Worm (Caenorhabditis elegans) whole organism, young adult: Measurements from ENCODE around the gene C54C6.11.

Experiments used
- B0019.2 ChIP-seq: fragments of 200-800 bp; sonication (Bioruptor generic); conservative IDR thresholded peaks from 2 replicates; pipeline ENCODE4 v1.3.6; 2022; ENCODE audit warnings: missing genetic modification reagents, missing genetic modification characterization, missing compliant biosample characterization
- B0035.1 ChIP-seq: sonication (generic microtip); optimal IDR thresholded peaks from 2 replicates; lab custom pipeline; 2016; ENCODE audit warnings: missing genetic modification characterization, mild to moderate bottlenecking, missing compliant biosample characterization, missing genotype, missing genetic modification reagents
- B0261.1 ChIP-seq: sonication (generic microtip); optimal IDR thresholded peaks from 2 replicates; lab custom pipeline; 2016; ENCODE audit warnings: mild to moderate bottlenecking, missing genetic modification characterization, moderate library complexity, missing compliant biosample characterization
- B0336.3 ChIP-seq: fragments of 200-800 bp; sonication (Bioruptor generic); IDR thresholded peaks from 2 replicates; pipeline ENCODE4 v1.3.6; 2022; ENCODE audit warnings: missing genetic modification characterization, missing compliant biosample characterization
- D2030.7 ChIP-seq: fragments of 200-800 bp; sonication (Bioruptor generic); IDR thresholded peaks from 2 replicates; pipeline ENCODE4 v1.3.6; 2022; ENCODE audit warnings: missing genetic modification reagents, missing genetic modification characterization, missing compliant biosample characterization
- F23B12.7 ChIP-seq: sonication (generic microtip); optimal IDR thresholded peaks from 2 replicates; lab custom pipeline; 2017; ENCODE audit warnings: missing genetic modification characterization, mild to moderate bottlenecking, missing compliant biosample characterization, antibody characterized with exemption, moderate library complexity; ENCODE audit not compliant: insufficient read depth
- F33H1.4 ChIP-seq: fragments of 200-800 bp; sonication (Bioruptor generic); IDR thresholded peaks from 2 replicates; pipeline ENCODE4 v1.3.6; 2022; ENCODE audit warnings: missing genetic modification reagents, missing genetic modification characterization, missing compliant biosample characterization
- F49E8.2 ChIP-seq: sonication (generic microtip); optimal IDR thresholded peaks from 3 replicates; lab custom pipeline; 2017; ENCODE audit warnings: missing genetic modification characterization, mild to moderate bottlenecking, missing compliant biosample characterization, antibody characterized with exemption, moderate library complexity; ENCODE audit not compliant: insufficient read depth
- F52B5.7 ChIP-seq: sonication (generic microtip); optimal IDR thresholded peaks from 2 replicates; lab custom pipeline; 2016; ENCODE audit warnings: mild to moderate bottlenecking, missing genetic modification characterization, missing compliant biosample characterization
- F55B11.4 ChIP-seq: sonication (generic microtip); optimal IDR thresholded peaks from 2 replicates; lab custom pipeline; 2016; ENCODE audit warnings: missing compliant biosample characterization, missing genetic modification characterization, borderline replicate concordance; ENCODE audit not compliant: insufficient read depth
- F57A8.1 ChIP-seq: fragments of 200-800 bp; sonication (Bioruptor generic); optimal IDR thresholded peaks from 2 replicates; lab custom pipeline; 2018; ENCODE audit warnings: mild to moderate bottlenecking, missing genetic modification characterization, moderate library complexity, missing compliant biosample characterization
- F57C9.4 ChIP-seq: sonication (generic microtip); optimal IDR thresholded peaks from 2 replicates; lab custom pipeline; 2017; ENCODE audit warnings: mild to moderate bottlenecking, missing genetic modification characterization, missing compliant biosample characterization
- K12H6.12 ChIP-seq: fragments of 200-800 bp; sonication (Bioruptor generic); optimal IDR thresholded peaks from 2 replicates; lab custom pipeline; 2018; ENCODE audit warnings: mild to moderate bottlenecking, missing genetic modification characterization, missing compliant biosample characterization
- Y53F4B.3 ChIP-seq: fragments of 200-800 bp; sonication (Bioruptor generic); IDR thresholded peaks from 2 replicates; pipeline ENCODE4 v1.3.6; 2022; ENCODE audit warnings: missing genetic modification reagents, missing genetic modification characterization, missing compliant biosample characterization
- Y56A3A.18 ChIP-seq: fragments of 200-800 bp; sonication (Bioruptor generic); IDR thresholded peaks from 2 replicates; pipeline ENCODE4 v1.3.6; 2022; ENCODE audit warnings: missing genetic modification reagents, missing genetic modification characterization, missing compliant biosample characterization
- athp-1 ChIP-seq: sonication (generic microtip); optimal IDR thresholded peaks from 2 replicates; lab custom pipeline; 2017; ENCODE audit warnings: mild to moderate bottlenecking, missing genetic modification characterization, missing compliant biosample characterization
- attf-3 ChIP-seq: fragments of 200-800 bp; sonication (Bioruptor generic); conservative IDR thresholded peaks from 2 replicates; pipeline ENCODE4 v1.3.6; 2022; ENCODE audit warnings: missing genetic modification reagents, missing genetic modification characterization, missing compliant biosample characterization
- cebp-1 ChIP-seq, 2 experiments: fragments of 200-800 bp in 1 of 2; sonication (Bioruptor generic) in 1 of 2; sonication (generic microtip) in 1 of 2; IDR thresholded peaks in 1 of 2; optimal IDR thresholded peaks in 1 of 2; 2 replicates each; pipeline versions ENCODE4 v1.3.6 to Lab custom; 2017 to 2022; ENCODE audit warnings: missing compliant biosample characterization in 2 of 2, missing genetic modification characterization in 2 of 2, mild to moderate bottlenecking in 1 of 2, missing genetic modification reagents in 1 of 2, moderate library complexity in 1 of 2
- ceh-40 ChIP-seq: fragments of 200-800 bp; sonication (Bioruptor generic); IDR thresholded peaks from 2 replicates; pipeline ENCODE4 v1.3.6; 2022; ENCODE audit warnings: missing genetic modification characterization, missing compliant biosample characterization
- ceh-58 ChIP-seq: fragments of 200-800 bp; sonication (Bioruptor generic); IDR thresholded peaks from 2 replicates; pipeline ENCODE4 v1.3.6; 2022; ENCODE audit warnings: missing genetic modification characterization, missing compliant biosample characterization
- ceh-91 ChIP-seq: fragments of 200-800 bp; sonication (Bioruptor generic); IDR thresholded peaks from 2 replicates; pipeline ENCODE4 v1.3.6; 2022; ENCODE audit warnings: missing genetic modification reagents, missing genetic modification characterization, missing compliant biosample characterization
- chd-7 ChIP-seq: sonication (generic microtip); optimal IDR thresholded peaks from 2 replicates; lab custom pipeline; 2016; ENCODE audit warnings: mild to moderate bottlenecking, missing genetic modification characterization, moderate library complexity, missing compliant biosample characterization
- die-1 ChIP-seq: sonication (generic microtip); optimal IDR thresholded peaks from 2 replicates; lab custom pipeline; 2016; ENCODE audit warnings: missing genotype, mild to moderate bottlenecking, missing genetic modification characterization, missing compliant biosample characterization
- dpl-1 ChIP-seq: fragments of 150-350 bp; optimal IDR thresholded peaks from 2 replicates; lab custom pipeline; 2014; ENCODE audit warnings: missing biosample characterization, missing genetic modification reagents, missing genetic modification characterization
- efl-1 ChIP-seq: fragments of 150-350 bp; optimal IDR thresholded peaks from 2 replicates; lab custom pipeline; 2014; ENCODE audit warnings: missing biosample characterization, missing genetic modification reagents, missing genetic modification characterization
- egl-18 ChIP-seq: fragments of 200-800 bp; sonication (Bioruptor generic); IDR thresholded peaks from 2 replicates; pipeline ENCODE4 v1.3.6; 2022; ENCODE audit warnings: missing genetic modification reagents, missing genetic modification characterization, missing compliant biosample characterization
- hrde-1 ChIP-seq: sonication (generic microtip); optimal IDR thresholded peaks from 2 replicates; lab custom pipeline; 2016; ENCODE audit warnings: missing genetic modification characterization, mild to moderate bottlenecking, missing compliant biosample characterization, moderate library complexity, missing genotype, missing genetic modification reagents, borderline replicate concordance
- hsf-1 ChIP-seq: fragments of 200-800 bp; sonication (Bioruptor generic); IDR thresholded peaks from 2 replicates; pipeline ENCODE4 v1.3.6; 2022; ENCODE audit warnings: missing genetic modification reagents, missing genetic modification characterization, missing compliant biosample characterization
- lin-54 ChIP-seq: fragments of 200-800 bp; sonication (Bioruptor generic); optimal IDR thresholded peaks from 2 replicates; lab custom pipeline; 2018; ENCODE audit warnings: mild to moderate bottlenecking, missing genetic modification characterization, missing compliant biosample characterization
- lsl-1 ChIP-seq: fragments of 200-800 bp; sonication (Bioruptor generic); optimal IDR thresholded peaks from 2 replicates; lab custom pipeline; 2018; ENCODE audit warnings: mild to moderate bottlenecking, missing genetic modification characterization, moderate library complexity, missing compliant biosample characterization
- mcd-1 ChIP-seq: fragments of 200-800 bp; sonication (Bioruptor generic); IDR thresholded peaks from 2 replicates; pipeline ENCODE4 v1.3.6; 2022; ENCODE audit warnings: missing genetic modification reagents, missing genetic modification characterization, missing compliant biosample characterization
- nfya-1 ChIP-seq: sonication (generic microtip); optimal IDR thresholded peaks from 2 replicates; lab custom pipeline; 2017; ENCODE audit warnings: antibody characterized with exemption, missing compliant biosample characterization, missing genetic modification characterization, borderline replicate concordance; ENCODE audit not compliant: insufficient read depth
- nfya-2 ChIP-seq: fragments of 200-800 bp; sonication (Bioruptor generic); IDR thresholded peaks from 2 replicates; pipeline ENCODE4 v1.3.6; 2022; ENCODE audit warnings: missing genetic modification reagents, missing genetic modification characterization, missing compliant biosample characterization
- nhr-179 ChIP-seq: sonication (generic microtip); optimal IDR thresholded peaks from 2 replicates; lab custom pipeline; 2016; ENCODE audit warnings: mild to moderate bottlenecking, missing genetic modification characterization, missing compliant biosample characterization
- rpc-1 ChIP-seq, 2 experiments: fragments of 150-350 bp in 1 of 2; sonication (generic microtip) in 1 of 2; optimal IDR thresholded peaks; 2 replicates each; lab custom pipeline; 2014 to 2018; ENCODE audit warnings: missing biosample characterization in 1 of 2, missing genetic modification characterization in 1 of 2, missing genetic modification reagents in 1 of 2, missing genotype in 1 of 2
- sdz-38 ChIP-seq: sonication (generic microtip); optimal IDR thresholded peaks from 2 replicates; lab custom pipeline; 2016; ENCODE audit warnings: missing genotype, missing genetic modification characterization, missing compliant biosample characterization
- sea-2 ChIP-seq: fragments of 200-800 bp; sonication (Bioruptor generic); IDR thresholded peaks from 2 replicates; pipeline ENCODE4 v1.3.6; 2022; ENCODE audit warnings: missing genetic modification characterization, missing compliant biosample characterization
- snpc-1.1 ChIP-seq: sonication (generic microtip); optimal IDR thresholded peaks from 2 replicates; lab custom pipeline; 2017; ENCODE audit warnings: missing genetic modification characterization, mild to moderate bottlenecking, missing compliant biosample characterization, antibody characterized with exemption, moderate library complexity, missing genotype, missing genetic modification reagents; ENCODE audit not compliant: insufficient read depth
- snpc-3.4 ChIP-seq: sonication (generic microtip); optimal IDR thresholded peaks from 2 replicates; lab custom pipeline; 2017; ENCODE audit warnings: missing genetic modification characterization, mild to moderate bottlenecking, missing compliant biosample characterization, antibody characterized with exemption, moderate library complexity, missing genotype, missing genetic modification reagents
- somi-1 ChIP-seq: fragments of 200-800 bp; sonication (Bioruptor generic); optimal IDR thresholded peaks from 2 replicates; lab custom pipeline; 2018; ENCODE audit warnings: mild to moderate bottlenecking, missing genetic modification characterization, missing compliant biosample characterization
- tbp1 ChIP-seq: fragments of 200-800 bp; sonication (Bioruptor generic); optimal IDR thresholded peaks from 2 replicates; lab custom pipeline; 2018; ENCODE audit warnings: mild to moderate bottlenecking, missing genetic modification characterization, missing compliant biosample characterization
- tbx-9 ChIP-seq: sonication (generic microtip); optimal IDR thresholded peaks from 2 replicates; lab custom pipeline; 2016; ENCODE audit warnings: borderline replicate concordance, missing genetic modification characterization, inconsistent platforms, missing compliant biosample characterization
- xnd-1 ChIP-seq: sonication (generic microtip); optimal IDR thresholded peaks from 2 replicates; lab custom pipeline; 2016; ENCODE audit warnings: missing genotype, missing genetic modification reagents, missing genetic modification characterization, missing compliant biosample characterization
- zfh-2 ChIP-seq: fragments of 200-800 bp; sonication (Bioruptor generic); conservative IDR thresholded peaks from 2 replicates; pipeline ENCODE4 v1.3.6; 2022; ENCODE audit warnings: missing genetic modification reagents, missing genetic modification characterization, missing compliant biosample characterization
- ztf-22 ChIP-seq: fragments of 200-800 bp; sonication (Bioruptor generic); optimal IDR thresholded peaks from 2 replicates; lab custom pipeline; 2018; ENCODE audit warnings: mild to moderate bottlenecking, missing genetic modification characterization, moderate library complexity, missing compliant biosample characterization
- ztf-25 ChIP-seq: fragments of 200-800 bp; sonication (Bioruptor generic); IDR thresholded peaks from 2 replicates; pipeline ENCODE4 v1.3.6; 2022; ENCODE audit warnings: missing genetic modification reagents, missing genetic modification characterization, missing compliant biosample characterization
- ztf-3 ChIP-seq: fragments of 200-800 bp; sonication (Bioruptor generic); optimal IDR thresholded peaks from 2 replicates; lab custom pipeline; 2018; ENCODE audit warnings: mild to moderate bottlenecking, missing genetic modification characterization, missing compliant biosample characterization

C54C6.11 gene

ce11 chrIII:3503286-3503685 is 44.8 kb upstream of the C54C6.11 start, which contains the start of gene rpl-16 (continued):
- peak; percentile 4 for TF ChIP-seq snpc-3.4 (tag; lab: Kevin White, UChicago)
- no peak for TF ChIP-seq ztf-22 (GFP tag; lab: Kevin White, UChicago)
- no peak for TF ChIP-seq F57A8.1 (GFP tag; lab: Kevin White, UChicago)
- TF ChIP-seq ceh-40 (GFP tag; lab: Robert Waterston, UW) = no peak; the same call in 1 of the 2 replicates
- TF ChIP-seq Y56A3A.18 (GFP tag; lab: Robert Waterston, UW) = 0 out of 2 replicates have a peak, but pooled peaks have one; percentile 74
- no peak for TF ChIP-seq ceh-58 (GFP tag; lab: Robert Waterston, UW)
- no peak for TF ChIP-seq efl-1 (GFP tag; lab: Kevin White, UChicago)
- TF ChIP-seq Y53F4B.3 = no peak
- TF ChIP-seq ceh-91 (GFP tag; lab: Robert Waterston, UW) = no peak
- TF ChIP-seq F23B12.7 (tag; lab: Kevin White, UChicago) = no peak
- peak; percentile 66; the same call in 1 of the 2 replicates for TF ChIP-seq hsf-1 (GFP tag; lab: Robert Waterston, UW)
- TF ChIP-seq tbp1 (GFP tag; lab: Kevin White, UChicago) = peak; percentile 9
- no peak for TF ChIP-seq ztf-3 (GFP tag; lab: Kevin White, UChicago)
- TF ChIP-seq attf-3 (GFP tag; lab: Robert Waterston, UW) = no peak
- TF ChIP-seq zfh-2 = no peak
- TF ChIP-seq chd-7 (tag; lab: Kevin White, UChicago) = no peak
- TF ChIP-seq nhr-179 (tag; lab: Kevin White, UChicago) = no peak
- TF ChIP-seq nfya-2 (GFP tag; lab: Robert Waterston, UW) = no peak
- TF ChIP-seq rpc-1 (optimal IDR thresholded peaks at IDR 0.05; lab: Kevin White, UChicago) = no peak
- TF ChIP-seq rpc-1 (tag; optimal IDR thresholded peaks at IDR 0.05; lab: Kevin White, UChicago) = no peak
- TF ChIP-seq nfya-1 (tag; lab: Kevin White, UChicago) = no peak
- TF ChIP-seq athp-1 (tag; lab: Kevin White, UChicago) = no peak
- peak; percentile 47 for TF ChIP-seq lin-54 (GFP tag; lab: Kevin White, UChicago)
- no peak for TF ChIP-seq xnd-1 (tag; lab: Kevin White, UChicago)
- TF ChIP-seq F49E8.2 (tag; lab: Kevin White, UChicago) = peak; percentile 38
- no peak; the same call in 1 of the 2 replicates for TF ChIP-seq B0336.3
- no peak for TF ChIP-seq K12H6.12 (tag; lab: Kevin White, UChicago)
- TF ChIP-seq F55B11.4 (tag; lab: Kevin White, UChicago) = no peak
- TF ChIP-seq F33H1.4 (GFP tag; lab: Robert Waterston, UW) = peak; percentile 18; the same call in 1 of the 2 replicates
- TF ChIP-seq ztf-25 (GFP tag; lab: Robert Waterston, UW) = no peak
- peak; percentile 62; the same call in 1 of the 2 replicates for TF ChIP-seq egl-18 (GFP tag; lab: Robert Waterston, UW)
- TF ChIP-seq F57C9.4 (tag; lab: Kevin White, UChicago) = no peak
- no peak for TF ChIP-seq die-1
- no peak for TF ChIP-seq tbx-9 (tag; lab: Kevin White, UChicago)
- TF ChIP-seq mcd-1 (GFP tag; lab: Robert Waterston, UW) = peak; percentile 46
- no peak for TF ChIP-seq sea-2 (GFP tag; lab: Robert Waterston, UW)
- no peak for TF ChIP-seq D2030.7 (GFP tag; lab: Robert Waterston, UW)
- TF ChIP-seq hrde-1 (tag; lab: Kevin White, UChicago) = no peak
- no peak for TF ChIP-seq somi-1 (GFP tag; lab: Kevin White, UChicago)
- no peak for TF ChIP-seq F52B5.7 (tag; lab: Kevin White, UChicago)
- no peak for TF ChIP-seq B0261.1 (tag; lab: Kevin White, UChicago)
- no peak for TF ChIP-seq sdz-38 (tag; lab: Kevin White, UChicago)
- no peak for TF ChIP-seq snpc-1.1 (tag; lab: Kevin White, UChicago)
- TF ChIP-seq B0019.2 (GFP tag; lab: Robert Waterston, UW) = no peak
- no peak for TF ChIP-seq dpl-1 (GFP tag; lab: Kevin White, UChicago)
- no peak for TF ChIP-seq cebp-1 (GFP tag; IDR thresholded peaks at IDR 0.05; lab: Robert Waterston, UW)
- TF ChIP-seq cebp-1 (tag; optimal IDR thresholded peaks at IDR 0.05; lab: Kevin White, UChicago) = peak; percentile 22
- TF ChIP-seq B0035.1 (tag; lab: Kevin White, UChicago) = no peak
- no peak for TF ChIP-seq lsl-1 (GFP tag; lab: Kevin White, UChicago)
